Worm (Caenorhabditis elegans) whole organism, L4 larva: ENCODE measurements around the gene amph-1.

Experiments
- F49E8.2 ChIP-seq: sonication (generic microtip); optimal IDR thresholded peaks from 2 replicates; lab custom pipeline; 2016; ENCODE audit warnings: missing compliant biosample characterization, mild to moderate bottlenecking, missing genetic modification characterization, borderline replicate concordance
- R02D3.7 ChIP-seq: fragments of 150-350 bp; sonication (generic microtip); optimal IDR thresholded peaks from 3 replicates; lab custom pipeline; 2014; ENCODE audit warnings: missing biosample characterization, missing genetic modification characterization
- T20F7.1 ChIP-seq: fragments of 200-800 bp; sonication (Bioruptor generic); optimal IDR thresholded peaks from 2 replicates; lab custom pipeline; 2018; ENCODE audit warnings: mild to moderate bottlenecking, missing genetic modification characterization, missing compliant biosample characterization
- Y105C5A.15 ChIP-seq: fragments of 200-800 bp; sonication (Bioruptor generic); IDR thresholded peaks from 2 replicates; pipeline ENCODE4 v1.3.6; 2022; ENCODE audit warnings: missing genetic modification characterization, missing compliant biosample characterization
- Y48G9A.11 ChIP-seq: fragments of 200-800 bp; sonication (Bioruptor generic); IDR thresholded peaks from 2 replicates; pipeline ENCODE4 v1.3.6; 2022; ENCODE audit warnings: missing genetic modification reagents, missing genetic modification characterization, missing compliant biosample characterization
- Y75B8A.6 ChIP-seq: fragments of 200-800 bp; sonication (Bioruptor generic); IDR thresholded peaks from 2 replicates; pipeline ENCODE4 v1.3.6; 2022; ENCODE audit warnings: missing genetic modification reagents, missing genetic modification characterization, missing compliant biosample characterization
- aly-2 ChIP-seq: sonication (generic microtip); optimal IDR thresholded peaks from 2 replicates; lab custom pipeline; 2018; ENCODE audit warnings: missing biosample characterization, missing genetic modification characterization
- arid-1 ChIP-seq: fragments of 200-800 bp; sonication (Bioruptor generic); conservative IDR thresholded peaks from 2 replicates; pipeline ENCODE4 v1.3.6; 2022; ENCODE audit warnings: missing genetic modification reagents, missing genetic modification characterization, missing compliant biosample characterization
- ceh-20 ChIP-seq: fragments of 200-800 bp; sonication (Bioruptor generic); IDR thresholded peaks from 2 replicates; pipeline ENCODE4 v1.3.6; 2022; ENCODE audit warnings: missing genetic modification reagents, missing genetic modification characterization, missing compliant biosample characterization
- ces-1 ChIP-seq: fragments of 150-350 bp; sonication (generic microtip); optimal IDR thresholded peaks from 4 replicates; lab custom pipeline; 2014; ENCODE audit warnings: missing biosample characterization, missing genetic modification reagents, missing genetic modification characterization
- ctbp-1 ChIP-seq: fragments of 200-800 bp; sonication (Bioruptor generic); IDR thresholded peaks from 2 replicates; pipeline ENCODE4 v1.3.6; 2022; ENCODE audit warnings: missing genetic modification reagents, missing genetic modification characterization, missing compliant biosample characterization
- daf-12 ChIP-seq: fragments of 150-350 bp; optimal IDR thresholded peaks from 2 replicates; lab custom pipeline; 2014; ENCODE audit warnings: missing biosample characterization, missing genetic modification reagents, missing genetic modification characterization
- daf-16 ChIP-seq, 3 experiments: sonication (generic microtip); optimal IDR thresholded peaks; 2 replicates each; lab custom pipeline; 2016 to 2017; ENCODE audit warnings: missing genetic modification characterization in 3 of 3, missing genetic modification reagents in 3 of 3, mild to moderate bottlenecking in 2 of 3, missing compliant biosample characterization in 2 of 3, missing biosample characterization in 1 of 3, moderate library complexity in 1 of 3
- dmd-6 ChIP-seq: fragments of 200-800 bp; sonication (Bioruptor generic); IDR thresholded peaks from 2 replicates; pipeline ENCODE4 v1.3.6; 2022; ENCODE audit warnings: missing genetic modification reagents, missing genetic modification characterization, missing compliant biosample characterization
- dmd-9 ChIP-seq: fragments of 200-800 bp; sonication (Bioruptor generic); IDR thresholded peaks from 2 replicates; pipeline ENCODE4 v1.3.6; 2022; ENCODE audit warnings: missing genetic modification reagents, missing genetic modification characterization, missing compliant biosample characterization
- duxl-1 ChIP-seq: sonication (generic microtip); optimal IDR thresholded peaks from 2 replicates; lab custom pipeline; 2016; ENCODE audit warnings: mild to moderate bottlenecking, missing genetic modification characterization, moderate library complexity, missing compliant biosample characterization; ENCODE audit not compliant: poor library complexity
- dve-1 ChIP-seq: sonication (generic microtip); optimal IDR thresholded peaks from 2 replicates; lab custom pipeline; 2017; ENCODE audit warnings: antibody characterized with exemption, mild to moderate bottlenecking, missing genetic modification characterization, missing compliant biosample characterization; ENCODE audit not compliant: insufficient read depth
- egl-27 ChIP-seq: sonication (generic microtip); optimal IDR thresholded peaks from 3 replicates; lab custom pipeline; 2017; ENCODE audit warnings: missing biosample characterization, missing genetic modification reagents, missing genetic modification characterization
- hif-1 ChIP-seq, 2 experiments: sonication (generic microtip); optimal IDR thresholded peaks; 2 replicates each; lab custom pipeline; 2016 to 2017; ENCODE audit warnings: missing compliant biosample characterization in 2 of 2, missing genetic modification characterization in 2 of 2, missing genetic modification reagents in 2 of 2, missing genotype in 2 of 2, mild to moderate bottlenecking in 1 of 2
- hlh-11 ChIP-seq: fragments of 200-800 bp; sonication (Bioruptor generic); optimal IDR thresholded peaks from 2 replicates; lab custom pipeline; 2018; ENCODE audit warnings: mild to moderate bottlenecking, missing genetic modification characterization, missing compliant biosample characterization
- hmg-1.1 ChIP-seq: fragments of 200-800 bp; sonication (Bioruptor generic); IDR thresholded peaks from 2 replicates; pipeline ENCODE4 v1.3.6; 2022; ENCODE audit warnings: missing genetic modification reagents, missing genetic modification characterization, missing compliant biosample characterization
- lin-1 ChIP-seq: fragments of 200-800 bp; sonication (Bioruptor generic); IDR thresholded peaks from 2 replicates; pipeline ENCODE4 v1.3.6; 2022; ENCODE audit warnings: missing genetic modification reagents, missing genetic modification characterization, missing compliant biosample characterization
- lin-13 ChIP-seq: fragments of 150-350 bp; optimal IDR thresholded peaks from 2 replicates; lab custom pipeline; 2014; ENCODE audit warnings: missing biosample characterization, missing genetic modification reagents, missing genetic modification characterization
- lin-38 ChIP-seq: fragments of 200-800 bp; sonication (Bioruptor generic); IDR thresholded peaks from 2 replicates; pipeline ENCODE4 v1.3.6; 2022; ENCODE audit warnings: missing genetic modification reagents, missing genetic modification characterization, missing compliant biosample characterization
- lsy-2 ChIP-seq, 2 experiments: fragments of 150-350 bp in 1 of 2; sonication (generic microtip) in 1 of 2; optimal IDR thresholded peaks; 2 replicates each; lab custom pipeline; 2014 to 2017; ENCODE audit warnings: missing biosample characterization in 2 of 2, missing genetic modification characterization in 2 of 2
- mdl-1 ChIP-seq, 2 experiments: fragments of 150-350 bp in 1 of 2; sonication (generic microtip) in 1 of 2; optimal IDR thresholded peaks; 2 replicates each; lab custom pipeline; 2014 to 2017; ENCODE audit warnings: missing biosample characterization in 2 of 2, missing genetic modification characterization in 2 of 2
- nhr-10 ChIP-seq: fragments of 150-350 bp; optimal IDR thresholded peaks from 2 replicates; lab custom pipeline; 2014; ENCODE audit warnings: missing biosample characterization, missing genetic modification characterization
- nhr-102 ChIP-seq: sonication (generic microtip); optimal IDR thresholded peaks from 2 replicates; lab custom pipeline; 2016; ENCODE audit warnings: mild to moderate bottlenecking, missing genetic modification characterization, moderate library complexity, missing compliant biosample characterization
- nhr-237 ChIP-seq: sonication (generic microtip); optimal IDR thresholded peaks from 2 replicates; lab custom pipeline; 2017; ENCODE audit warnings: missing biosample characterization, missing genetic modification characterization
- nhr-25 ChIP-seq: sonication (generic microtip); optimal IDR thresholded peaks from 2 replicates; lab custom pipeline; 2017; ENCODE audit warnings: missing genetic modification characterization, mild to moderate bottlenecking, missing compliant biosample characterization, antibody characterized with exemption, moderate library complexity, borderline replicate concordance; ENCODE audit not compliant: insufficient read depth
- nhr-28 ChIP-seq: fragments of 150-350 bp; optimal IDR thresholded peaks from 2 replicates; lab custom pipeline; 2014; ENCODE audit warnings: missing biosample characterization, missing genetic modification characterization
- nhr-41 ChIP-seq: fragments of 200-800 bp; sonication (Bioruptor generic); IDR thresholded peaks from 2 replicates; pipeline ENCODE4 v1.3.6; 2022; ENCODE audit warnings: missing genetic modification reagents, missing genetic modification characterization, missing compliant biosample characterization
- nhr-48 ChIP-seq: sonication (generic microtip); optimal IDR thresholded peaks from 2 replicates; lab custom pipeline; 2016; ENCODE audit warnings: mild to moderate bottlenecking, missing genetic modification characterization, missing compliant biosample characterization
- nhr-6 ChIP-seq: fragments of 150-350 bp; optimal IDR thresholded peaks from 2 replicates; lab custom pipeline; 2014; ENCODE audit warnings: missing biosample characterization, missing genetic modification characterization
- nhr-77 ChIP-seq: fragments of 150-350 bp; optimal IDR thresholded peaks from 2 replicates; lab custom pipeline; 2014; ENCODE audit warnings: missing biosample characterization, missing genetic modification characterization
- pqm-1 ChIP-seq: sonication (generic microtip); optimal IDR thresholded peaks from 2 replicates; lab custom pipeline; 2017; ENCODE audit warnings: missing biosample characterization, missing genetic modification characterization
- set-16 ChIP-seq: fragments of 200-800 bp; sonication (Bioruptor generic); IDR thresholded peaks from 2 replicates; pipeline ENCODE4 v1.3.6; 2022; ENCODE audit warnings: missing genetic modification reagents, missing genetic modification characterization, missing compliant biosample characterization
- tra-1 ChIP-seq: fragments of 200-800 bp; sonication (Bioruptor generic); IDR thresholded peaks from 2 replicates; pipeline ENCODE4 v1.3.6; 2022; ENCODE audit warnings: missing genetic modification reagents, missing genetic modification characterization, missing compliant biosample characterization
- unc-62 ChIP-seq, 3 experiments: fragments of 150-350 bp in 1 of 3; sonication (generic microtip); optimal IDR thresholded peaks in 2 of 3; peaks in 1 of 3; 1 replicate in 1 of 3; 2 replicates in 2 of 3; lab custom pipeline; 2014 to 2017; ENCODE audit warnings: missing biosample characterization in 3 of 3, missing genetic modification characterization in 3 of 3, missing genetic modification reagents in 3 of 3, missing genotype in 1 of 3
- zag-1 ChIP-seq: fragments of 150-350 bp; optimal IDR thresholded peaks from 2 replicates; lab custom pipeline; 2014; ENCODE audit warnings: missing biosample characterization, missing genetic modification characterization
- zfp-2 ChIP-seq: sonication (generic microtip); optimal IDR thresholded peaks from 2 replicates; lab custom pipeline; 2016; ENCODE audit warnings: mild to moderate bottlenecking, missing genetic modification characterization, missing compliant biosample characterization
- zip-2 ChIP-seq: fragments of 150-350 bp; optimal IDR thresholded peaks from 2 replicates; lab custom pipeline; 2014; ENCODE audit warnings: missing biosample characterization, missing genetic modification characterization
- ztf-7 ChIP-seq: fragments of 150-350 bp; optimal IDR thresholded peaks from 2 replicates; lab custom pipeline; 2014; ENCODE audit warnings: missing biosample characterization, missing genetic modification characterization

amph-1 gene

DNA sequence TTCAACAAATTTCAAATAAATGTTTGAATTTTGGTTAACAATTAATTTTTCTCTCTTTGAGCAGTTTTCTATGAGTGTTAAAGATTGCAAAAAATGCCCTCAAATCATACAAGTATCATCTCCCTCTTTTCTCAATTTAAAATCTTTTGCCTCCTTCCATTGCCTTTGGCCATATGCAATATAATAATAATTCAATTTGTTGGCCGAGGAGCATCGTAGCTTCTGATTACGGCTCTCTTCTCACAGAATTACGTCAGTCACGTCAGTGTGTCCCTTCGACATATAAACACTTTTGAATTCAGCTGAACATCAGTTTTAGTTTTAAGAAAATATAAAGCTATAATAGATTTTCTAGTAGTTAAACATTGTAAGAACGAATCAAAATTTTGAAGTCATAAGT is 7.9 kb upstream of the amph-1 start:
- TF ChIP-seq daf-12 (tag; lab: Kevin White, UChicago) (no peak), ces-1 (GFP tag; lab: Kevin White, UChicago) (peak; percentile 41)
- TF ChIP-seq, all 104 proteins: peak for 1

- no peak for TF ChIP-seq ctbp-1 (GFP tag; lab: Robert Waterston, UW)
- no peak for TF ChIP-seq nhr-77 (tag; lab: Kevin White, UChicago)
- TF ChIP-seq dmd-9 (GFP tag; lab: Robert Waterston, UW): no peak
- TF ChIP-seq Y105C5A.15: no peak
- TF ChIP-seq lin-1 (GFP tag; lab: Robert Waterston, UW): no peak
- no peak for TF ChIP-seq Y75B8A.6 (GFP tag; lab: Robert Waterston, UW)
- TF ChIP-seq Y48G9A.11 (GFP tag; lab: Robert Waterston, UW): no peak
- TF ChIP-seq F49E8.2 (tag; lab: Kevin White, UChicago): no peak
- TF ChIP-seq zag-1 (tag; lab: Kevin White, UChicago): no peak
- TF ChIP-seq ces-1 (GFP tag; lab: Kevin White, UChicago): no peak
- TF ChIP-seq tra-1 (GFP tag; lab: Robert Waterston, UW): no peak
- no peak for TF ChIP-seq nhr-41 (GFP tag; lab: Robert Waterston, UW)
- TF ChIP-seq lin-38: no peak
- no peak for TF ChIP-seq R02D3.7 (tag; lab: Kevin White, UChicago)
- TF ChIP-seq lin-13 (GFP tag; lab: Kevin White, UChicago): no peak
- no peak for TF ChIP-seq zfp-2
- no peak for TF ChIP-seq set-16
- no peak for TF ChIP-seq arid-1 (GFP tag; lab: Robert Waterston, UW)
- no peak for TF ChIP-seq duxl-1 (tag; lab: Kevin White, UChicago)
Observed at ce11 chrIV:9654017-9654416, 6.3 kb upstream of the amph-1 start, which contains the start of gene F58G6.7. Gene F58G6.7, plus strand, starts transcription at chrIV:9654317.

ce11 chrIV:9653184-9653583 is 5.5 kb upstream of the amph-1 start, which contains the start of gene F58G6.3:
Gene F58G6.3, plus strand, starts transcription at chrIV:9653535.
- TF ChIP-seq T20F7.1 (GFP tag; lab: Kevin White, UChicago): no peak
- peak; percentile 5 for TF ChIP-seq pqm-1 (tag; lab: Kevin White, UChicago)
- TF ChIP-seq lsy-2 (tag; optimal IDR thresholded peaks at IDR 0.05; lab: Kevin White, UChicago): peak in 1 of 2 experiments; percentile 64
- TF ChIP-seq daf-16 (GFP tag; optimal IDR thresholded peaks at IDR 0.05; lab: Kevin White, UChicago): no peak
- peak; percentile 29 for TF ChIP-seq daf-16 (tag; optimal IDR thresholded peaks at IDR 0.05; lab: Kevin White, UChicago)
- TF ChIP-seq dve-1 (tag; lab: Kevin White, UChicago): peak; percentile 20

- peak; percentile 33 for TF ChIP-seq nhr-6 (tag; lab: Kevin White, UChicago)
- peak in 1 of 2 experiments; percentile 72 for TF ChIP-seq lsy-2 (tag; optimal IDR thresholded peaks at IDR 0.05; lab: Kevin White, UChicago)
- TF ChIP-seq unc-62 (GFP tag; optimal IDR thresholded peaks at IDR 0.05 in 1 of 2; lab: Kevin White, UChicago): peak in 1 of 2 experiments; percentile 44
- TF ChIP-seq unc-62 (tag; optimal IDR thresholded peaks at IDR 0.05; lab: Kevin White, UChicago): no peak
- TF ChIP-seq ztf-7: peak; percentile 70
- TF ChIP-seq dmd-6 (GFP tag; lab: Robert Waterston, UW): peak; percentile 88
- peak; percentile 58; the same call in 1 of the 2 replicates for TF ChIP-seq lin-1 (GFP tag; lab: Robert Waterston, UW)
- peak; percentile 65 for TF ChIP-seq nhr-102 (tag; lab: Kevin White, UChicago)
- TF ChIP-seq lin-13 (GFP tag; lab: Kevin White, UChicago): no peak
- peak; percentile 14 for TF ChIP-seq T20F7.1 (GFP tag; lab: Kevin White, UChicago)
- no peak for TF ChIP-seq zip-2 (tag; lab: Kevin White, UChicago)
- no peak for TF ChIP-seq hmg-1.1 (GFP tag; lab: Robert Waterston, UW)
- TF ChIP-seq egl-27 (tag; lab: Kevin White, UChicago): no peak
- no peak for TF ChIP-seq set-16
- no peak for TF ChIP-seq nhr-237 (tag; lab: Kevin White, UChicago)
- TF ChIP-seq dve-1 (tag; lab: Kevin White, UChicago): peak; percentile 90
- peak; percentile 22 for TF ChIP-seq nhr-10
- peak in 1 of 2 experiments; percentile 16 for TF ChIP-seq mdl-1 (tag; optimal IDR thresholded peaks at IDR 0.05; lab: Kevin White, UChicago)
- TF ChIP-seq aly-2 (tag; lab: Kevin White, UChicago): no peak
- peak; percentile 75 for TF ChIP-seq hlh-11 (tag; lab: Kevin White, UChicago)
- 0 out of 2 replicates have a peak, but pooled peaks have one; percentile 31 for TF ChIP-seq ceh-20 (GFP tag; lab: Robert Waterston, UW)
- TF ChIP-seq nhr-25 (tag; lab: Kevin White, UChicago): no peak
- no peak for TF ChIP-seq duxl-1 (tag; lab: Kevin White, UChicago)
- peak; percentile 41 for TF ChIP-seq nhr-28
- TF ChIP-seq nhr-48 (tag; lab: Kevin White, UChicago): peak; percentile 77
- TF ChIP-seq hif-1 (tag; optimal IDR thresholded peaks at IDR 0.05; lab: Kevin White, UChicago): peak in 1 of 2 experiments; percentile 29
Observed at ce11 chrIV:9651234-9651633, 3.6 kb upstream of the amph-1 start, which contains the start of gene chca-1. Gene chca-1, plus strand, starts transcription at chrIV:9651394.
